Fruit fly (Drosophila melanogaster): ENCODE measurements around the gene CG42504.

DNA sequence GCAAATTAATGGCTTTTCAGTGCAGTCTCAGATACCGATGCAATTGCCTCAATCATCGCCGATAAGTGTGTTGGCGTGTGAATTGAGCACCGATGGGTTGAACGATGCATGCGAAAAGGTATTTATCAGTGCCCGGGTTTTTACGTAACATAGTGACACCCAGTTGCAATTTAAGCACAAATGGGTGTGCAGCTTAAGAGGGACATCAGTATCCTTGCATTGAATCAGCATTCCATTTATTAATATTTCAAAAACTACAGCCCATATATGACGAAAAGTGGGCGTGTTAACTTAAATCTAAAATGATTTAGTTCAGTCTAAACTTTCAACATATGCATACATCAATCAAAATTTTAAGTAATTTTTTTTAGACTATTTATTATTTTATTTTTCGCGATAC lies 1.3 kb upstream of the CG42504 start, which contains the start of gene ssp5:
- TF ChIP-seq pan (optimal IDR thresholded peaks at IDR 0.05), result no peak
- no peak for TF ChIP-seq usp (GFP tag; optimal IDR thresholded peaks at IDR 0.05)
- TF ChIP-seq Dll (optimal IDR thresholded peaks at IDR 0.05), result no peak
- no peak for TF ChIP-seq EcR (GFP tag; optimal IDR thresholded peaks at IDR 0.05)

All from whole organism.